Worm (Caenorhabditis elegans): ENCODE measurements around the gene Y43F8B.25.

Y43F8B.25 gene

ce11 chrV:19433806-19434437 lies 28.8 kb upstream of the Y43F8B.25 start, which contains the start of gene C25F9.16:
Gene C25F9.16 (plus strand): TSS chrV:19434387.
- TF ChIP-seq zip-8 (tag; optimal IDR thresholded peaks at IDR 0.05): peak; percentile 29
- TF ChIP-seq M03D4.4 (tag; optimal IDR thresholded peaks at IDR 0.05): no peak

ce11 chrV:19436307-19436706 lies 26.4 kb upstream of the Y43F8B.25 start, which contains the start of gene C25F9.14:
Gene C25F9.14 (plus strand): TSS chrV:19436484.
- no peak for TF ChIP-seq bed-3 (GFP tag; optimal IDR thresholded peaks at IDR 0.05)
- TF ChIP-seq pha-4 (tag; optimal IDR thresholded peaks at IDR 0.05): no peak
- TF ChIP-seq ces-1 (GFP tag; optimal IDR thresholded peaks at IDR 0.05): no peak
- TF ChIP-seq nhr-237 (tag; optimal IDR thresholded peaks at IDR 0.05): no peak
- no peak for TF ChIP-seq tbx-8 (GFP tag; optimal IDR thresholded peaks at IDR 0.05)
- TF ChIP-seq hlh-1 (tag; optimal IDR thresholded peaks at IDR 0.05): no peak
- no peak for TF ChIP-seq zip-8 (tag; optimal IDR thresholded peaks at IDR 0.05)
- no peak for TF ChIP-seq ztf-11 (tag; optimal IDR thresholded peaks at IDR 0.05)
- TF ChIP-seq elt-3 (tag; optimal IDR thresholded peaks at IDR 0.05): no peak
- no peak for TF ChIP-seq nhr-28 (tag; optimal IDR thresholded peaks at IDR 0.05)
- no peak for TF ChIP-seq lin-13 (tag; optimal IDR thresholded peaks at IDR 0.05)
- no peak for TF ChIP-seq drap-1 (GFP tag; optimal IDR thresholded peaks at IDR 0.05)
- TF ChIP-seq nhr-76 (tag; optimal IDR thresholded peaks at IDR 0.05): no peak
- TF ChIP-seq sptf-1 (tag; optimal IDR thresholded peaks at IDR 0.05): no peak

- TF ChIP-seq ztf-11 (tag; optimal IDR thresholded peaks at IDR 0.05): no peak
- no peak for TF ChIP-seq ham-2 (GFP tag; optimal IDR thresholded peaks at IDR 0.05)
- TF ChIP-seq ceh-83 (GFP tag; optimal IDR thresholded peaks at IDR 0.05): no peak
- TF ChIP-seq zip-8 (tag; optimal IDR thresholded peaks at IDR 0.05): peak; percentile 76
- TF ChIP-seq lsy-2 (tag; optimal IDR thresholded peaks at IDR 0.05): no peak
Observed at ce11 chrV:19443599-19443998, 19.1 kb upstream of the Y43F8B.25 start.

- no peak for TF ChIP-seq nhr-12 (tag; optimal IDR thresholded peaks at IDR 0.05)
- no peak for TF ChIP-seq lin-13 (tag; optimal IDR thresholded peaks at IDR 0.05)
- TF ChIP-seq nhr-28 (tag; optimal IDR thresholded peaks at IDR 0.05): no peak
- TF ChIP-seq mep-1 (tag; optimal IDR thresholded peaks at IDR 0.05): no peak
- TF ChIP-seq lsy-2 (tag; optimal IDR thresholded peaks at IDR 0.05): no peak
- no peak for TF ChIP-seq flh-1 (GFP tag; optimal IDR thresholded peaks at IDR 0.05)
- no peak for TF ChIP-seq sptf-1 (tag; optimal IDR thresholded peaks at IDR 0.05)
- no peak for TF ChIP-seq zip-8 (tag; optimal IDR thresholded peaks at IDR 0.05)
- TF ChIP-seq mls-2 (tag; optimal IDR thresholded peaks at IDR 0.05): no peak
- no peak for TF ChIP-seq ces-1 (GFP tag; optimal IDR thresholded peaks at IDR 0.05)
- TF ChIP-seq mab-5 (tag; optimal IDR thresholded peaks at IDR 0.05): no peak
- TF ChIP-seq nhr-76 (tag; optimal IDR thresholded peaks at IDR 0.05): no peak
- TF ChIP-seq elt-3 (tag; optimal IDR thresholded peaks at IDR 0.05): no peak
- no peak for TF ChIP-seq tbx-8 (GFP tag; optimal IDR thresholded peaks at IDR 0.05)
- no peak for TF ChIP-seq hlh-1 (tag; optimal IDR thresholded peaks at IDR 0.05)
- no peak for TF ChIP-seq cnd-1 (tag; optimal IDR thresholded peaks at IDR 0.05)
Observed at ce11 chrV:19445442-19445841, 17.3 kb upstream of the Y43F8B.25 start, which contains the start of gene M04C3.1. Gene M04C3.1 (minus strand): TSS chrV:19445605.

- TF ChIP-seq ceh-43 (GFP tag; optimal IDR thresholded peaks at IDR 0.05) (no peak), lin-32 (GFP tag; optimal IDR thresholded peaks at IDR 0.05) (no peak), hlh-1 (tag; optimal IDR thresholded peaks at IDR 0.05) (no peak), lin-13 (tag; optimal IDR thresholded peaks at IDR 0.05) (no peak), ham-2 (GFP tag; optimal IDR thresholded peaks at IDR 0.05) (no peak), nhr-28 (tag; optimal IDR thresholded peaks at IDR 0.05) (no peak), elt-3 (tag; optimal IDR thresholded peaks at IDR 0.05) (no peak), ceh-83 (GFP tag; optimal IDR thresholded peaks at IDR 0.05) (no peak), lsy-2 (tag; optimal IDR thresholded peaks at IDR 0.05) (no peak), nhr-2 (tag; optimal IDR thresholded peaks at IDR 0.05) (no peak), nhr-12 (tag; optimal IDR thresholded peaks at IDR 0.05) (no peak), flh-1 (GFP tag; optimal IDR thresholded peaks at IDR 0.05) (no peak), ces-1 (GFP tag; optimal IDR thresholded peaks at IDR 0.05) (no peak), drap-1 (GFP tag; optimal IDR thresholded peaks at IDR 0.05) (no peak), blmp-1 (tag; optimal IDR thresholded peaks at IDR 0.05) (no peak)
Observed at ce11 chrV:19448805-19449204, 13.9 kb upstream of the Y43F8B.25 start, which contains the start of gene M04C3.2. Gene M04C3.2 (minus strand): TSS chrV:19448905.

ce11 chrV:19449544-19449943 lies 13.2 kb upstream of the Y43F8B.25 start, which contains the start of gene M04C3.5:
Gene M04C3.5 (plus strand): TSS chrV:19449733.
- no peak for TF ChIP-seq unc-39 (tag; optimal IDR thresholded peaks at IDR 0.05)
- no peak for TF ChIP-seq snpc-4 (tag; optimal IDR thresholded peaks at IDR 0.05)
- no peak for TF ChIP-seq sptf-1 (tag; optimal IDR thresholded peaks at IDR 0.05)
- no peak for TF ChIP-seq lin-32 (GFP tag; optimal IDR thresholded peaks at IDR 0.05)
- no peak for TF ChIP-seq ztf-11 (tag; optimal IDR thresholded peaks at IDR 0.05)
- no peak for TF ChIP-seq cnd-1 (tag; optimal IDR thresholded peaks at IDR 0.05)
- TF ChIP-seq unc-120 (tag; optimal IDR thresholded peaks at IDR 0.05; ENCODE audit: poor library complexity, severe bottlenecking): no peak
- TF ChIP-seq elt-1 (tag; optimal IDR thresholded peaks at IDR 0.05; ENCODE audit: borderline replicate concordance, insufficient read depth): no peak
- TF ChIP-seq blmp-1 (tag; optimal IDR thresholded peaks at IDR 0.05): no peak
- TF ChIP-seq flh-1 (GFP tag; optimal IDR thresholded peaks at IDR 0.05): no peak
